Worm (Caenorhabditis elegans) whole organism, L4/young adult: ENCODE data around the gene Y105C5B.17.

ENCODE experiments used
- W03F9.2 ChIP-seq: fragments of 150-350 bp; optimal IDR thresholded peaks from 2 replicates; lab custom pipeline; 2014; ENCODE audit warnings: missing biosample characterization, missing genetic modification characterization
- dao-5 ChIP-seq: sonication (generic microtip); optimal IDR thresholded peaks from 2 replicates; lab custom pipeline; 2016; ENCODE audit warnings: missing genotype, missing genetic modification characterization, moderate library complexity, missing compliant biosample characterization
- him-1 ChIP-seq: sonication (generic microtip); optimal IDR thresholded peaks from 2 replicates; lab custom pipeline; 2016; ENCODE audit warnings: missing genotype, missing genetic modification reagents, missing genetic modification characterization, missing compliant biosample characterization

The Y105C5B.17 gene

ce11 chrIV:15962801-15963200 lies at the start of gene Y105C5B.17:
TSS of gene Y105C5B.17 (plus strand) at chrIV:15963101.
- TF ChIP-seq W03F9.2 (tag; lab: Kevin White, UChicago) (no peak), dao-5 (no peak), him-1 (tag; lab: Kevin White, UChicago) (no peak)

ce11 chrIV:15915061-15915460 lies 47.8 kb upstream of the Y105C5B.17 start:
- no peak for TF ChIP-seq W03F9.2 (tag; lab: Kevin White, UChicago)
- TF ChIP-seq dao-5, result no peak
- TF ChIP-seq him-1 (tag; lab: Kevin White, UChicago), result no peak

ce11 chrIV:15923000-15923399 lies 39.9 kb upstream of the Y105C5B.17 start:
- TF ChIP-seq dao-5, result no peak
- TF ChIP-seq him-1 (tag; lab: Kevin White, UChicago), result no peak
- TF ChIP-seq W03F9.2 (tag; lab: Kevin White, UChicago), result no peak

- TF ChIP-seq W03F9.2 (tag; lab: Kevin White, UChicago) (no peak), dao-5 (no peak), him-1 (tag; lab: Kevin White, UChicago) (no peak)
Observed at ce11 chrIV:15926746-15927145, 36.2 kb upstream of the Y105C5B.17 start, which contains the start of gene Y105C5B.8. TSS of gene Y105C5B.8 (minus strand) at chrIV:15926846.

- TF ChIP-seq him-1 (tag; lab: Kevin White, UChicago) (no peak), W03F9.2 (tag; lab: Kevin White, UChicago) (no peak), dao-5 (no peak)
Observed at ce11 chrIV:15929831-15930230, 33.1 kb upstream of the Y105C5B.17 start.

- TF ChIP-seq him-1 (tag; lab: Kevin White, UChicago), result no peak
- no peak for TF ChIP-seq dao-5
- no peak for TF ChIP-seq W03F9.2 (tag; lab: Kevin White, UChicago)
Observed at ce11 chrIV:15930281-15930680, 32.6 kb upstream of the Y105C5B.17 start, which contains the start of gene Y105C5B.9. TSS of gene Y105C5B.9 (plus strand) at chrIV:15930581.

- no peak for TF ChIP-seq dao-5
- no peak for TF ChIP-seq him-1 (tag; lab: Kevin White, UChicago)
- no peak for TF ChIP-seq W03F9.2 (tag; lab: Kevin White, UChicago)
Observed at ce11 chrIV:15930694-15931093, 32.2 kb upstream of the Y105C5B.17 start.

ce11 chrIV:15931176-15931575 lies 31.7 kb upstream of the Y105C5B.17 start:
- TF ChIP-seq dao-5, result no peak
- TF ChIP-seq W03F9.2 (tag; lab: Kevin White, UChicago), result no peak
- no peak for TF ChIP-seq him-1 (tag; lab: Kevin White, UChicago)

- peak; percentile 21 for TF ChIP-seq W03F9.2 (tag; lab: Kevin White, UChicago)
- TF ChIP-seq dao-5, result no peak
Observed at ce11 chrIV:15931833-15932232, 31.1 kb upstream of the Y105C5B.17 start.

- TF ChIP-seq dao-5, result peak; percentile 8
Observed at ce11 chrIV:15933100-15933499, 29.8 kb upstream of the Y105C5B.17 start.

- no peak for TF ChIP-seq him-1 (tag; lab: Kevin White, UChicago)
- no peak for TF ChIP-seq dao-5
- TF ChIP-seq W03F9.2 (tag; lab: Kevin White, UChicago), result no peak
Observed at ce11 chrIV:15933814-15934213, 29.1 kb upstream of the Y105C5B.17 start, which contains the start of gene srv-16. TSS of gene srv-16 (minus strand) at chrIV:15933914.

ce11 chrIV:15937088-15937487 lies 25.8 kb upstream of the Y105C5B.17 start:
- TF ChIP-seq dao-5 (no peak), W03F9.2 (tag; lab: Kevin White, UChicago) (no peak)

- no peak for TF ChIP-seq dao-5
- TF ChIP-seq him-1 (tag; lab: Kevin White, UChicago), result no peak
- no peak for TF ChIP-seq W03F9.2 (tag; lab: Kevin White, UChicago)
Observed at ce11 chrIV:15938471-15938870, 24.4 kb upstream of the Y105C5B.17 start.

ce11 chrIV:15940811-15941210 lies 22.1 kb upstream of the Y105C5B.17 start:
- TF ChIP-seq W03F9.2 (tag; lab: Kevin White, UChicago) (no peak), him-1 (tag; lab: Kevin White, UChicago) (no peak), dao-5 (no peak)

- TF ChIP-seq W03F9.2 (tag; lab: Kevin White, UChicago) (no peak), him-1 (tag; lab: Kevin White, UChicago) (no peak), dao-5 (no peak)
Observed at ce11 chrIV:15941403-15941802, 21.5 kb upstream of the Y105C5B.17 start, which contains the start of gene Y105C5B.11. TSS of gene Y105C5B.11 (minus strand) at chrIV:15941503.
